Fruit fly (Drosophila melanogaster): ENCODE results near the gene CG5555.
A peak's percentile ranks its signal among the peaks of the same experiment; 100 is the strongest.

The CG5555 gene

dm6 chr3R:19164873-19165456 is 15.4 kb downstream of the CG5555 start:
- peak; percentile 26 for TF ChIP-seq kay (GFP tag; ENCODE audit: borderline replicate concordance)
- no peak for TF ChIP-seq ovo (GFP tag; optimal IDR thresholded peaks at IDR 0.05)
- peak; percentile 21 for TF ChIP-seq CG5204 (GFP tag; optimal IDR thresholded peaks at IDR 0.05)

dm6 chr3R:19163972-19164819 is 16.1 kb downstream of the CG5555 start, which contains the start of gene sqz:
Gene sqz, plus strand, starts transcription at chr3R:19164211.
- no peak for TF ChIP-seq kay (GFP tag; ENCODE audit: borderline replicate concordance)
- peak; percentile 89 for TF ChIP-seq tj (GFP tag; optimal IDR thresholded peaks at IDR 0.05)
- peak; percentile 45 for TF ChIP-seq Mnt (GFP tag; optimal IDR thresholded peaks at IDR 0.05)
- no peak for TF ChIP-seq CG1620 (GFP tag; optimal IDR thresholded peaks at IDR 0.05)
- peak; percentile 44 for TF ChIP-seq pad (GFP tag; optimal IDR thresholded peaks at IDR 0.05)
- peak; percentile 41 for TF ChIP-seq Hr96 (GFP tag; optimal IDR thresholded peaks at IDR 0.05)
- TF ChIP-seq CG7045 (GFP tag; optimal IDR thresholded peaks at IDR 0.05) = peak; percentile 56
- peak; percentile 30 for TF ChIP-seq toe (GFP tag; optimal IDR thresholded peaks at IDR 0.05)
- TF ChIP-seq cic (GFP tag; optimal IDR thresholded peaks at IDR 0.05) = peak; percentile 8
- TF ChIP-seq ovo (GFP tag; optimal IDR thresholded peaks at IDR 0.05) = no peak
- no peak for TF ChIP-seq bab1 (GFP tag; optimal IDR thresholded peaks at IDR 0.05)
- peak; percentile 75 for TF ChIP-seq CG11617 (GFP tag; optimal IDR thresholded peaks at IDR 0.05)

DNA sequence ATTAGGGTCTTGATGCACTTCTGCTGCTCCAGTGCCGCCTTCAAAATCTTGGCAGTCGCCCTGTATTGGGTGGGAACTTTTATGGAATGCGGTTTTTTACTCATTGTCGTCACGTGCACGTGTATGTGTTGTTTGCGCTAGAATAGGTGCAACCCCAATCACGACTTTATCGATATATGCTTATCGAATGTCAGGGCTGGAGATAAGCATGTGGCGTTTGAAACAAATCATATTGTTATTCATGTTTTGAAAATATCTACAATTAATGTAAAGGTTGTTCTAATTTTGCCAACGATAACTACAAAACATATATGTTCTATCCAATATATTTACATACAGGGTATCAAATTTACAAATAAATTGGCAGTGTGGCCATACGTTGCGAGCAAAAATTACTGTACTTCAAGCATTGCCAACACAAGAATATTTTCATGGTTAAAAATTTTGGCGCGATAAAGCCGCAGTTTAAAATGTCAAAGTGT is 18.2 kb downstream of the CG5555 start, which contains the start of the genes CG42359 and Nsun5:
Gene CG42359 (minus strand): TSS at position 166 of the 482 bp plus-strand sequence.
Gene Nsun5 (minus strand): TSS at position 166 of the 482 bp plus-strand sequence.
- TF ChIP-seq kay (GFP tag; ENCODE audit: borderline replicate concordance) = no peak
- peak; percentile 75 for TF ChIP-seq CG12768 (GFP tag; optimal IDR thresholded peaks at IDR 0.05)
- peak; percentile 87 for TF ChIP-seq Clk (GFP tag; optimal IDR thresholded peaks at IDR 0.05)
- TF ChIP-seq Hr96 (GFP tag; optimal IDR thresholded peaks at IDR 0.05) = peak; percentile 88
- TF ChIP-seq CG1620 (GFP tag; optimal IDR thresholded peaks at IDR 0.05) = peak; percentile 88
- peak; percentile 91 for TF ChIP-seq bab1 (GFP tag; optimal IDR thresholded peaks at IDR 0.05)
- TF ChIP-seq tj (GFP tag; optimal IDR thresholded peaks at IDR 0.05) = peak; percentile 64
- peak; percentile 97 for TF ChIP-seq CG7101 (tag; optimal IDR thresholded peaks at IDR 0.05)
- TF ChIP-seq cic (GFP tag; optimal IDR thresholded peaks at IDR 0.05) = peak; percentile 71
- peak; percentile 98 for TF ChIP-seq Mnt (GFP tag; optimal IDR thresholded peaks at IDR 0.05)
- TF ChIP-seq pad (GFP tag; optimal IDR thresholded peaks at IDR 0.05) = peak; percentile 67
- peak; percentile 67 for TF ChIP-seq CG7045 (GFP tag; optimal IDR thresholded peaks at IDR 0.05)
- peak; percentile 80 for TF ChIP-seq CG33017 (tag; optimal IDR thresholded peaks at IDR 0.05)
- no peak for TF ChIP-seq cnc (optimal IDR thresholded peaks at IDR 0.05)
- peak; percentile 79 for TF ChIP-seq ovo (GFP tag; optimal IDR thresholded peaks at IDR 0.05)
- TF ChIP-seq CG11617 (GFP tag; optimal IDR thresholded peaks at IDR 0.05) = peak; percentile 81
- peak; percentile 66 for TF ChIP-seq Crg-1 (GFP tag; optimal IDR thresholded peaks at IDR 0.05)
- peak; percentile 86 for TF ChIP-seq CG5204 (GFP tag; optimal IDR thresholded peaks at IDR 0.05)
- peak; percentile 93 for TF ChIP-seq toe (GFP tag; optimal IDR thresholded peaks at IDR 0.05)
- TF ChIP-seq CG14711 (tag; optimal IDR thresholded peaks at IDR 0.05) = peak; percentile 90

DNA sequence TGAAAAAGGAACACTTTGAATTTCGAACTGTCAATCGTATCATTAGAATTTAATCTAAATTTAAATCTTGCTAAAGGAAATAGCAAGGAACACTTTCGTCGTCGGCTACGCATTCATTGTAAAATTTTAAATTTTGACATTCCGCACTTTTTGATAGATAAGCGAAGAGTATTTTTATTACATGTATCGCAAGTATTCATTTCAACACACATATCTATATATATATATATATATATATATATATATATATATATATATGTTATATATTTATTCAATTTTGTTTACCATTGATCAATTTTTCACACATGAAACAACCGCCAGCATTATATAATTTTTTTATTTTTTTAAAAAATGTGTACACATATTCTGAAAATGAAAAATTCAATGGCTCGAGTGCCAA is 20.6 kb downstream of the CG5555 start, which contains the start of gene CG11779:
Gene CG11779 (minus strand): TSS at position 101 of the 400 bp plus-strand sequence.
- TF ChIP-seq CG1620 (GFP tag; optimal IDR thresholded peaks at IDR 0.05) (no peak), CG7045 (GFP tag; optimal IDR thresholded peaks at IDR 0.05) (no peak), Hr96 (GFP tag; optimal IDR thresholded peaks at IDR 0.05) (no peak), CG12768 (GFP tag; optimal IDR thresholded peaks at IDR 0.05) (no peak), CG11617 (GFP tag; optimal IDR thresholded peaks at IDR 0.05) (no peak), CG7101 (tag; optimal IDR thresholded peaks at IDR 0.05) (no peak), ovo (GFP tag; optimal IDR thresholded peaks at IDR 0.05) (no peak), Mnt (GFP tag; optimal IDR thresholded peaks at IDR 0.05) (no peak), CG33017 (tag; optimal IDR thresholded peaks at IDR 0.05) (no peak), kay (GFP tag; ENCODE audit: borderline replicate concordance) (no peak), CG14711 (tag; optimal IDR thresholded peaks at IDR 0.05) (no peak), cnc (optimal IDR thresholded peaks at IDR 0.05) (no peak), pad (GFP tag; optimal IDR thresholded peaks at IDR 0.05) (no peak), bab1 (GFP tag; optimal IDR thresholded peaks at IDR 0.05) (no peak), Crg-1 (GFP tag; optimal IDR thresholded peaks at IDR 0.05) (no peak), cic (GFP tag; optimal IDR thresholded peaks at IDR 0.05) (no peak), Clk (GFP tag; optimal IDR thresholded peaks at IDR 0.05) (no peak), toe (GFP tag; optimal IDR thresholded peaks at IDR 0.05) (no peak), CG5204 (GFP tag; optimal IDR thresholded peaks at IDR 0.05) (no peak)

DNA sequence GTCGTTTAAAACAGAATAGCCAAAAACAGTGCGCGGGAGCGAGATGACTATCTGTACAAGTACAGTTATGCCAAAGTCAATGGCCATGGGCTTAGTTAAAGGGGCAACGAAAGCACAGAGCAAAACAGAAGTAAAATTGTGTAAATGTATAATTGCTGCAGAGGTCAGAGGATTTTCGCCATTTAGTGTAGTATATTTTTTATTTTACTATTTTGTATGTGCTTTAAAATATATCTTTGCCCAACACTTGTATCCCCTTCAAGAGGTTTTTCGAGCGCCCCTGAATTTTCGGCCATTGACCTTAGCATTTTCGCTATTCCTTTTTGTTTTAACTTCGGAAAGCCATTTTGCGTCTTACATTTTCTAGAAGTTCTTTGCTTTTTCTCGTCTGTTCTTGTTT is 22.3 kb downstream of the CG5555 start:
- TF ChIP-seq CG14711 (tag; optimal IDR thresholded peaks at IDR 0.05) (peak; percentile 33), ovo (GFP tag; optimal IDR thresholded peaks at IDR 0.05) (peak; percentile 45), pad (GFP tag; optimal IDR thresholded peaks at IDR 0.05) (peak; percentile 44), CG5204 (GFP tag; optimal IDR thresholded peaks at IDR 0.05) (no peak), Hr96 (GFP tag; optimal IDR thresholded peaks at IDR 0.05) (no peak), bab1 (GFP tag; optimal IDR thresholded peaks at IDR 0.05) (peak; percentile 61), CG1620 (GFP tag; optimal IDR thresholded peaks at IDR 0.05) (peak; percentile 35)
